Fruit fly (Drosophila melanogaster): ENCODE results near the gene mAChR-B.

Gene mAChR-B

DNA sequence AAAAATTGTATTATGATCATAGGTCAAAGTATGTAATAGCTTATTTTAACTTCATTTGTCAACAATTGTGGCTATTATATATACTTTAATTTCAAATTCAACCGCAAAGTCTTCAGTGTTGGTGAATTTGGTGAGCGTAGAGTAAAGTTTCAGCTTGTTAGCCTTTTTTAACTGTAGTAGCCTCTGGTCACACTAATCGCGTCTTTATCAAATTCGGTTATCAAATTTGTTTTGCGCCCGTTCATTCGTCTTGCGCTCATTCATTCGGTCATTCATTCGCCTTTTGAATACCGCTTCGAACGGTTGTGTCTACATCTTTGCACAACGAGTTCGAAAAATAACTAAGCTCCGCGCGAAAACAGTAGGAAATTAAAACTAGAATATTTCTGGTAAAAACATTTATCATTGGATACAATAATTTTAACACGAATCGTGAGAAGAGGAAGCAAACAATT lies 46.0 kb downstream of the mAChR-B start, which contains the start of gene puc:
Gene puc (plus strand): TSS at position 245 of the 455 bp plus-strand sequence.
- peak; percentile 58 for TF ChIP-seq noc (tag; optimal IDR thresholded peaks at IDR 0.05)

DNA sequence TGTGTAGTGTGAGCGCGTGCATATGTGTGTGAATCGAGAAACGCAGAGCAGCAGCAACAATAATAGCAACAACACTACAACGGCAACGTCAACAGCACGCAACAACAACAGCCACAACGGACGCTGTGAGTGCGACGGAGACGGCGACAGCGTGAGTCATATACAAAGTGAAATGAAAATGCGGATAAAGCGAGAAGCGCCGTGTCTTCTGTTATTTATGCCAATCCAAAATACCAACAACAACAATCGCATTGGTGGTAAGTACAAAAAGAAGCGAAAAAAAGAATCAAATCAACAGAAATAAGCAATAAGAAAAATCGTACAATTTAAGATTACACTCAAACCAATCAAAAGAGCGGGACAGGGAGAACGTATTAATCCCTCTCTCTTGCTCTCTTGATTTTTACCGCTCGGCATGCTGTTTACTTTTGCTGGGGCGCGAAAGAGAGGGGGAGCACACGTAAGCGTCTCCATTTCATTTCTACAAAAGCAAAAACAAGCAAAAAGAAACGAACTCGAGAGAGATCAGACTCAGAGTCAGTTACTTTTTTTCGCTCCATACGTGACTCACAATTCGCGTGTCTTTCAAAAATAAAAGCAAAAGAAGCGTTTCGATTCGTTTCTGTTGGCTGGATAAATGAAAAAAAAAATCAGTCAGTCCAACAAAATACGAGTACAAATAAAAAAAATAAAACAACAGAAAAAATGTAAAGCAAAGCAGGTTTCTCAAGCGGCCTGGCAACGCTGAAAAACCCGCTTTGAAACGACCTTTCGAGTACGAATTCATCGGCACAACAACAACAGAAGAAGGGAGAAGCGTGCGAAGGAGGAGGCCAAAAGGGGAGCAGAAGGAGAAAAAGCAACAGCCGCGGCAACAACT lies 47.0 kb downstream of the mAChR-B start:
- peak; percentile 54 for TF ChIP-seq noc (tag; optimal IDR thresholded peaks at IDR 0.05)

- peak; percentile 69 for TF ChIP-seq noc (tag; optimal IDR thresholded peaks at IDR 0.05)
Measured at dm6 chr3R:8106909-8107841, 48.1 kb downstream of the mAChR-B start.

DNA sequence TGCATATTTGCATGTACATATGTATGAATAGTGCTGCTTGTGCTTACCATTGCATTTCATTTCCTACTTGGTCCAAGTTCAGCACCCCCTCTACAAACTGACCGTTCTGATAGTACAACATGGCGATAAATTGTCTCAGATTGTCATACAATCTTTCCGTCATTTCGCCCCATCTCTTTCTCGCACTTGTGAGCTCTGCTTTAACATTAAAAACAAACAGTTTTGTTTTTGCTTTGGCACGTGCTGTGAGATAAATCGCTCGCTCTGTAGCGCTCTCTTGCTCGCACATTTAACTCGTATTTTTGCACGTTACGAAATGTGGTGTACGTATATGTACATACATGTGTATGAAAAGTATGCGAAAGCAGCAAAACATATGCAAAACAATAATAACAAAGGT lies 49.7 kb downstream of the mAChR-B start:
- no peak for TF ChIP-seq noc (tag; optimal IDR thresholded peaks at IDR 0.05)

dm6 chr3R:8109782-8110181 lies 50.7 kb downstream of the mAChR-B start:
- no peak for TF ChIP-seq noc (tag; optimal IDR thresholded peaks at IDR 0.05)

DNA sequence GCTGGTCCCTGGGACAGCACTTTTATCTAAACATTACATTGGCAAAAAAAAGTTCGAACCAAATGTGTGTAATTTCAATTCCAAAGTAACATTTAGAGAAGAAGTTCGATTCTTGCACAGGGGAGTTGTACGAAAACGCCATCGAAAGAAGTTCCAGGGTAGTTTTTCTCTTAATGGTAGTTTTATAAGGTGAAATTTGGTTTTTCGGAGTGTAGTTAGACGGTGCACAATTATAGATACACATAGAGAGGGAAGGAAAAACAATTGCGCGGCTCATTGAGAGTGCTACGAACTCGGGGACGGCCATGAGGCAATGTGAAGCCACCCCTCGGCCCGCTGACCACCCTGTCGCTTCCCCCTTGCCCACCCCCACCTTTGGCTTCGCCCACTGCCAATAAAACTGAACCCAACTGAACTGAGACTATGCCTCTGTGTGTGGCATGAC lies 51.1 kb downstream of the mAChR-B start:
- no peak for TF ChIP-seq noc (tag; optimal IDR thresholded peaks at IDR 0.05)

- TF ChIP-seq noc (tag; optimal IDR thresholded peaks at IDR 0.05): no peak
Measured at dm6 chr3R:8110951-8111350, 51.9 kb downstream of the mAChR-B start.

- TF ChIP-seq noc (tag; optimal IDR thresholded peaks at IDR 0.05): no peak
Measured at dm6 chr3R:8111789-8112382, 52.8 kb downstream of the mAChR-B start.

DNA sequence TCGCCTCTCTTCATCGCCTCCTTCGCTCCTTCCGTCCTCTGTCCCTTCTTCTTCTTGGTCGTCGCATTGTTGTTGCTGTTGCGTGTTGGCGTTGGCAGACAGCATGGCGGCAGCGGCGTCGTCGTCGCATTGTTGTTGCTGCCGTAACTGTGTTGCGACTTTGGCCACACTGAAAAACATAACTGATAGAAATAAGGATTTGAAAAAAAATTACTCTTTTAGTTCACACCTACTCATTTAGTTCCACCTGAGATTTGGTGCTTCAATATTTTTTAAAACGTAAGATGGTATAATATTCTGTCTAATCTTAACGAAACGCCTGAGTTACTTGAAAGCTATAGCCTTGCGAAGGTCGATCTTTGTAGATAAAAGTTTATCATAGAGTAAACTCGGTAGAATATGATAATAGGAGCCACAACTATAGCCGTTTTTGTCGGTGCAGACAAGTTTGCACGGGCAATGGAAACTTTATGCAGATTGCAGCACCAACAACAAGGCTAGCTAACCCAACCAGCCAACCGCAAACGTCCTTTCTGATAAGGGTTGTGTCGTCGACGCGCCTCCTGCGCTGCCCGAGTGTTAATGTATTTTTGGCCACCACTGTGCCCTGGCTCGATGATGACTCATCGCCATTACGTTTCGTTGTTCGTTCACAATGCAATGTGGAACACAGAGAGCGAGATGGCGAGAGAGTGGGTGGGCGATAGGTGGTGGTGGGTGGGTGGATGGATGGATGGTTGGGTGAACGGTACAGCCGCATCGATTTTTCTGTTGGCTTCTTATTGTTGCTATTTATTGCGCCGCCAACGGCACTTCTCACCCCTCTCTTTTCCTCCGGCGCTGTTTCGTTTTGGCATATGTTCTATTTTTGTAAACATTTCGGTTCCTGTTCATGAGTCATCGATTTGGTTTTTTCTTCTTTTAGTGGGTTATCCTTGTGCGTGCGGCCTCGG lies 54.1 kb downstream of the mAChR-B start:
- peak; percentile 33 for TF ChIP-seq noc (tag; optimal IDR thresholded peaks at IDR 0.05)

dm6 chr3R:8113833-8114673 lies 55.0 kb downstream of the mAChR-B start:
- TF ChIP-seq noc (tag; optimal IDR thresholded peaks at IDR 0.05): peak; percentile 46

dm6 chr3R:8115205-8115604 lies 56.1 kb downstream of the mAChR-B start:
- peak; percentile 37 for TF ChIP-seq noc (tag; optimal IDR thresholded peaks at IDR 0.05)

dm6 chr3R:8115951-8116611 lies 57.0 kb downstream of the mAChR-B start:
- no peak for TF ChIP-seq noc (tag; optimal IDR thresholded peaks at IDR 0.05)

DNA sequence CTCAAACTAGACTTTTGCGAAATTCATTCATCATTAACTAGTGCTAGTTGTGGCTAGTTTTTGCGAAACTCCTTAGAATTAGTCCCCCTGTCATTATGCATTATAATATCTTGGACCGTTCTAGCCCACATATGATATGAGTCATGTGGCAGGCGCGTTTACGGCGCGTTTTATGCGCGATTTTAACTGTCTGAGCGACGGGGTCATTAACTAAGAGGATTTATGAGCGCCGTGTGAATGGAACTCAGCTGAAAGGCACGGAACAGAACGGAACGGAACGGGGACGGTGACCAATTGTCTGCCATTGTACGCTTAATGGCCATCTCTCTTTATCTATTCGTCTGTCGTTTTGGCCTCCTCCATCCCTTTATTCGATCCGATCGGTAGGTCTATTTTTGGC lies 59.0 kb downstream of the mAChR-B start:
- TF ChIP-seq noc (tag; optimal IDR thresholded peaks at IDR 0.05): no peak
